Worm (Caenorhabditis elegans) whole organism, L2 larva: ENCODE data around the gene C29G2.6.
"Not testable (repeated sequence)": the region's sequence is repeated elsewhere in the genome, so short reads cannot be mapped to it uniquely, and the experiment has no call there.

Experiments used
- C34F6.9 ChIP-seq: fragments of 150-350 bp; optimal IDR thresholded peaks from 2 replicates; lab custom pipeline; 2014; ENCODE audit warnings: missing biosample characterization, missing genetic modification characterization
- F13H6.1 ChIP-seq: sonication (generic microtip); optimal IDR thresholded peaks from 2 replicates; lab custom pipeline; 2016; ENCODE audit warnings: missing genetic modification characterization, missing compliant biosample characterization
- R02D3.7 ChIP-seq: fragments of 150-350 bp; optimal IDR thresholded peaks from 2 replicates; lab custom pipeline; 2014; ENCODE audit warnings: missing biosample characterization, missing genetic modification characterization
- Y55F3AM.14 ChIP-seq: fragments of 200-800 bp; sonication (Bioruptor generic); optimal IDR thresholded peaks from 2 replicates; lab custom pipeline; 2018; ENCODE audit warnings: mild to moderate bottlenecking, missing genetic modification characterization, missing compliant biosample characterization
- ZK546.5 ChIP-seq: sonication (generic microtip); optimal IDR thresholded peaks from 2 replicates; lab custom pipeline; 2017; ENCODE audit warnings: missing biosample characterization, missing genetic modification characterization
- alr-1 ChIP-seq: fragments of 150-350 bp; optimal IDR thresholded peaks from 2 replicates; lab custom pipeline; 2014; ENCODE audit warnings: missing biosample characterization, missing genetic modification characterization
- ceh-16 ChIP-seq: fragments of 150-350 bp; optimal IDR thresholded peaks from 2 replicates; lab custom pipeline; 2014; ENCODE audit warnings: missing biosample characterization, missing genetic modification characterization
- ceh-82 ChIP-seq: fragments of 150-350 bp; optimal IDR thresholded peaks from 2 replicates; lab custom pipeline; 2014; ENCODE audit warnings: missing biosample characterization, missing genetic modification characterization
- crh-2 ChIP-seq: sonication (generic microtip); optimal IDR thresholded peaks from 2 replicates; lab custom pipeline; 2017; ENCODE audit warnings: missing biosample characterization, missing genetic modification characterization
- egl-27 ChIP-seq: sonication (generic microtip); optimal IDR thresholded peaks from 3 replicates; lab custom pipeline; 2017; ENCODE audit warnings: missing biosample characterization, missing genetic modification reagents, missing genetic modification characterization
- elt-3 ChIP-seq: sonication (generic microtip); optimal IDR thresholded peaks from 2 replicates; lab custom pipeline; 2017; ENCODE audit warnings: missing biosample characterization, missing genetic modification characterization
- fos-1 ChIP-seq: fragments of 150-350 bp; optimal IDR thresholded peaks from 2 replicates; lab custom pipeline; 2014; ENCODE audit warnings: missing biosample characterization, missing genetic modification characterization
- gmeb-1 ChIP-seq: fragments of 150-350 bp; optimal IDR thresholded peaks from 2 replicates; lab custom pipeline; 2014; ENCODE audit warnings: missing biosample characterization, missing genetic modification characterization
- lin-11 ChIP-seq: fragments of 150-350 bp; sonication (generic microtip); optimal IDR thresholded peaks from 2 replicates; lab custom pipeline; 2014; ENCODE audit warnings: missing biosample characterization, missing genetic modification characterization, inconsistent platforms, mixed read lengths
- lin-13 ChIP-seq: fragments of 150-350 bp; optimal IDR thresholded peaks from 2 replicates; lab custom pipeline; 2014; ENCODE audit warnings: missing biosample characterization, missing genetic modification reagents, missing genetic modification characterization
- lin-39 ChIP-seq: fragments of 150-350 bp; optimal IDR thresholded peaks from 2 replicates; lab custom pipeline; 2014; ENCODE audit warnings: missing biosample characterization, missing genetic modification reagents, missing genetic modification characterization
- lsy-2 ChIP-seq, 2 experiments: fragments of 150-350 bp in 1 of 2; sonication (generic microtip) in 1 of 2; optimal IDR thresholded peaks; 2 replicates each; lab custom pipeline; 2014 to 2017; ENCODE audit warnings: missing biosample characterization in 2 of 2, missing genetic modification characterization in 2 of 2
- mab-5 ChIP-seq: fragments of 150-350 bp; optimal IDR thresholded peaks from 2 replicates; lab custom pipeline; 2014; ENCODE audit warnings: missing biosample characterization, missing genetic modification characterization
- mbf-1 ChIP-seq: sonication (generic microtip); optimal IDR thresholded peaks from 2 replicates; lab custom pipeline; 2017; ENCODE audit warnings: missing biosample characterization, missing genetic modification characterization
- nhr-10 ChIP-seq: sonication (generic microtip); optimal IDR thresholded peaks from 2 replicates; lab custom pipeline; 2017; ENCODE audit warnings: missing biosample characterization, missing genetic modification characterization
- nhr-11 ChIP-seq: fragments of 150-350 bp; optimal IDR thresholded peaks from 2 replicates; lab custom pipeline; 2014; ENCODE audit warnings: missing biosample characterization, missing genetic modification characterization
- nhr-12 ChIP-seq: fragments of 150-350 bp; optimal IDR thresholded peaks from 2 replicates; lab custom pipeline; 2014; ENCODE audit warnings: missing biosample characterization, missing genetic modification characterization
- nhr-129 ChIP-seq: fragments of 150-350 bp; optimal IDR thresholded peaks from 2 replicates; lab custom pipeline; 2014; ENCODE audit warnings: missing biosample characterization, missing genetic modification characterization
- nhr-21 ChIP-seq: fragments of 150-350 bp; optimal IDR thresholded peaks from 2 replicates; lab custom pipeline; 2014; ENCODE audit warnings: missing biosample characterization, missing genetic modification characterization
- nhr-23 ChIP-seq: fragments of 150-350 bp; optimal IDR thresholded peaks from 2 replicates; lab custom pipeline; 2014; ENCODE audit warnings: missing biosample characterization, missing genetic modification reagents, missing genetic modification characterization
- nhr-6 ChIP-seq: fragments of 150-350 bp; optimal IDR thresholded peaks from 2 replicates; lab custom pipeline; 2014; ENCODE audit warnings: missing biosample characterization, missing genetic modification characterization
- nhr-77 ChIP-seq: fragments of 150-350 bp; optimal IDR thresholded peaks from 2 replicates; lab custom pipeline; 2014; ENCODE audit warnings: missing biosample characterization, missing genetic modification characterization
- peb-1 ChIP-seq: fragments of 150-350 bp; optimal IDR thresholded peaks from 2 replicates; lab custom pipeline; 2014; ENCODE audit warnings: missing biosample characterization, missing genetic modification characterization
- sma-9 ChIP-seq, 2 experiments: fragments of 150-350 bp in 1 of 2; sonication (generic microtip) in 1 of 2; optimal IDR thresholded peaks; 2 replicates each; lab custom pipeline; 2014 to 2016; ENCODE audit warnings: missing genetic modification characterization in 2 of 2, mild to moderate bottlenecking in 1 of 2, missing biosample characterization in 1 of 2, missing compliant biosample characterization in 1 of 2, missing genetic modification reagents in 1 of 2, moderate library complexity in 1 of 2
- unc-39 ChIP-seq: fragments of 150-350 bp; optimal IDR thresholded peaks from 2 replicates; lab custom pipeline; 2014; ENCODE audit warnings: missing biosample characterization, missing genetic modification characterization
- zag-1 ChIP-seq: fragments of 150-350 bp; optimal IDR thresholded peaks from 2 replicates; lab custom pipeline; 2014; ENCODE audit warnings: missing biosample characterization, missing genetic modification characterization
- ztf-1 ChIP-seq: fragments of 200-800 bp; sonication (Bioruptor generic); conservative IDR thresholded peaks from 2 replicates; pipeline ENCODE4 v1.3.6; 2022; ENCODE audit warnings: missing genetic modification characterization, missing compliant biosample characterization
- ztf-11 ChIP-seq: sonication (generic microtip); optimal IDR thresholded peaks from 2 replicates; lab custom pipeline; 2017; ENCODE audit warnings: missing biosample characterization, missing genetic modification characterization
- ztf-4 ChIP-seq: fragments of 150-350 bp; optimal IDR thresholded peaks from 2 replicates; lab custom pipeline; 2014; ENCODE audit warnings: missing biosample characterization, missing genetic modification characterization

The C29G2.6 gene

DNA sequence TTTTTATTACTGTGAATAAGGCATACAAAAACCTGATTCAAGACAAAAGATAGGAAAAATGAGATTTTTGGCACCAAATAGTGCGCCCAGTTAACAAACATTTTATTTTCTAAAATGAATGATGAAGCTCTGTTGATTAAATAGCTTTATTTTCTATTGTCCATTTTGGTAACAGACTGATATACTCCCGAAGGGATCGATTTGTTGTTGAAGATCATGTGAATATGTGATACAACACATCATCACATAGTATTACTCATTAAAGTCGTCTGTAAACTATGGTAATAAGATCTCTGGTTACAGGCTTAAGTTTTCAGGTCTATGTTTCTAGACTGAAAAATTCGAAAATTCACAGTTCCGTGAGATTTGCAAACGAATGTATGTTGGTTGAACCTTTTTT, 12.6 kb downstream of the C29G2.6 start, which contains the start of gene srj-20:
TSS of gene srj-20 (minus strand) at position 101 of the 400 bp plus-strand sequence.
- TF ChIP-seq nhr-21 (tag; lab: Kevin White, UChicago) (no peak), mab-5 (tag; lab: Kevin White, UChicago) (no peak), sma-9 (GFP tag; optimal IDR thresholded peaks at IDR 0.05; lab: Kevin White, UChicago) (no peak), sma-9 (tag; optimal IDR thresholded peaks at IDR 0.05; lab: Kevin White, UChicago) (no peak), unc-39 (no peak), R02D3.7 (tag; lab: Kevin White, UChicago) (no peak), nhr-6 (no peak), egl-27 (tag; lab: Kevin White, UChicago) (no peak), nhr-23 (no peak), nhr-12 (tag; lab: Kevin White, UChicago) (no peak), lin-13 (no peak), ceh-82 (tag; lab: Kevin White, UChicago) (no peak), elt-3 (tag; lab: Kevin White, UChicago) (no peak), ceh-16 (tag; lab: Kevin White, UChicago) (no peak), ztf-11 (tag; lab: Kevin White, UChicago) (no peak), mbf-1 (no peak), ztf-1 (GFP tag; lab: Robert Waterston, UW) (no peak), ZK546.5 (tag; lab: Kevin White, UChicago) (no peak), F13H6.1 (no peak), ztf-4 (tag; lab: Kevin White, UChicago) (no peak), alr-1 (tag; lab: Kevin White, UChicago) (no peak)
- TF ChIP-seq, all 48 proteins: peak for 0

- TF ChIP-seq gmeb-1 (tag; lab: Kevin White, UChicago) (no peak), nhr-129 (tag; lab: Kevin White, UChicago) (no peak), nhr-10 (no peak), nhr-77 (tag; lab: Kevin White, UChicago) (no peak), nhr-12 (tag; lab: Kevin White, UChicago) (no peak), mab-5 (tag; lab: Kevin White, UChicago) (no peak), fos-1 (tag; lab: Kevin White, UChicago) (no peak), lin-39 (tag; lab: Kevin White, UChicago) (no peak), nhr-11 (tag; lab: Kevin White, UChicago) (no peak), nhr-21 (tag; lab: Kevin White, UChicago) (no peak), ceh-82 (tag; lab: Kevin White, UChicago) (no peak), Y55F3AM.14 (no peak), peb-1 (tag; lab: Kevin White, UChicago) (no peak), nhr-23 (no peak), ztf-4 (tag; lab: Kevin White, UChicago) (no peak)
Observed at ce11 chrV:2570643-2571042, 15.1 kb downstream of the C29G2.6 start, which contains the start of gene srj-19. srj-19 (minus strand) TSS chrV:2570743.

DNA sequence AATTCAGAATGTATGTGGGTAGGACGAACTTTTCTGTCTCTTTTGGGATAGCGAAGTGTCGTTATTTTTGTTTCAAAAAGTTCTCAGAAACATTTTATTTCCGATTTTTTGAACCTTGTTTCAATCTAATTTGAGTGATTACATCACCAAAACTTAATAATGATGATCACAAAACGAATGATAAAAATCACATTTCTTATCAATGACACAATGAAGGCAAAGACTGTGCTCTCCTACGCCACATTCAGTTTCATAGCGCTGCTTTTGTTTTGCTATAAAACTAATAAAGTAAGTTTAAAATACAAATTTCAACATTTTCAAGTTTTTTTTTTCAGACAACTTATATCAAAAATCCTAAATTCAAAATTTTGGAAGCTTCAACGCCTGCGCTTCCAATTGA, 20.2 kb downstream of the C29G2.6 start, which contains the start of gene Y45G12C.1:
TSS of gene Y45G12C.1 (plus strand) at position 159 of the 400 bp plus-strand sequence.
- TF ChIP-seq fos-1 (tag; lab: Kevin White, UChicago) (peak; percentile 69), zag-1 (tag; lab: Kevin White, UChicago) (no peak), alr-1 (tag; lab: Kevin White, UChicago) (no peak), lsy-2 (tag; optimal IDR thresholded peaks at IDR 0.05; lab: Kevin White, UChicago) (no peak), egl-27 (tag; lab: Kevin White, UChicago) (no peak), lin-11 (tag; lab: Kevin White, UChicago) (no peak), crh-2 (tag; lab: Kevin White, UChicago) (peak; percentile 21)

ce11 chrV:2561390-2561789, 24.3 kb downstream of the C29G2.6 start, which contains the start of gene gst-10:
gst-10 (plus strand) TSS chrV:2561690.
- not testable (repeated sequence) for TF ChIP-seq crh-2, nhr-11, nhr-77 (tag; lab: Kevin White, UChicago)

- TF ChIP-seq C34F6.9 (tag; lab: Kevin White, UChicago); nhr-23; nhr-129 (tag; lab: Kevin White, UChicago): not testable (repeated sequence)
- TF ChIP-seq, all 48 proteins: peak for 0; not testable (repeated sequence) for 48
Observed at ce11 chrV:2536309-2536708, 49.4 kb downstream of the C29G2.6 start, which contains the start of gene Y45G12C.10. Y45G12C.10 (minus strand) TSS chrV:2536409.
